Worm (Caenorhabditis elegans): ENCODE data around the gene dhs-29.

DNA sequence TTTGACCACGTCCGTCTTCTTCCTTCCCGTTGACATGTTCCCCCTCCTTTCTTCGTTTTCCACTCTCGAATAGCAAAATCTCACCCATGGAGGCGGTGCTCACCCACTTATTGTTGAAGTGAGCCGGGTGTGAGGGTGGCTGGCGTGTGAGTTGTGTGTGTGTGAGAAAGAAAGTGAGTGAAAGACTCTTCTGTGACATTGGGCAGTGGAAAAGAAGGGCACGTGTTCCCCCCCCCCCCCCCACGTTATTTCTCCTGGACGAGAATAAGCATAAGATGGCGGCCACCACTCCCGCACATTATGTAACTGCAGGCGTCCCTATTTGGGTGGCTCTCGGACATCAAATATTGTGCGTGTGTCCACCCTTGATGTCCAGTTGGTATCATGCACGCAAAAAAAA lies 45.5 kb upstream of the dhs-29 start:
- no peak for TF ChIP-seq aly-1 (tag; optimal IDR thresholded peaks at IDR 0.05)
- TF ChIP-seq ama-1 (optimal IDR thresholded peaks at IDR 0.05), result no peak
- TF ChIP-seq tbx-37 (GFP tag; conservative IDR thresholded peaks at IDR 0.05), result no peak
- no peak for TF ChIP-seq scrt-1 (GFP tag; IDR thresholded peaks at IDR 0.05)
- TF ChIP-seq flt-1 (GFP tag; IDR thresholded peaks at IDR 0.05), result no peak
- TF ChIP-seq pes-1 (GFP tag; IDR thresholded peaks at IDR 0.05), result no peak; the same call in 1 of the 2 replicates
- no peak for TF ChIP-seq tbx-11 (GFP tag; IDR thresholded peaks at IDR 0.05)
- no peak for TF ChIP-seq tra-4 (tag; optimal IDR thresholded peaks at IDR 0.05)
- no peak for TF ChIP-seq hmbx-1 (tag; optimal IDR thresholded peaks at IDR 0.05)
- no peak for TF ChIP-seq ets-7 (tag; optimal IDR thresholded peaks at IDR 0.05)
- TF ChIP-seq F13C5.2 (tag; optimal IDR thresholded peaks at IDR 0.05), result no peak
- no peak for TF ChIP-seq ceh-36 (tag; optimal IDR thresholded peaks at IDR 0.05)
- no peak for TF ChIP-seq ceh-13 (GFP tag; optimal IDR thresholded peaks at IDR 0.05)

All from whole organism, early embryonic.